Worm (Caenorhabditis elegans): ENCODE results near the gene F10G7.12.
A peak's percentile ranks its signal among the peaks of the same experiment; 100 is the strongest.

The F10G7.12 gene

ce11 chrII:4689477-4689876, at the start of gene F10G7.12:
TSS of gene F10G7.12 (plus strand) at chrII:4689777.
- TF ChIP-seq attf-5 (GFP tag; optimal IDR thresholded peaks at IDR 0.05) (no peak), ztf-6 (GFP tag; IDR thresholded peaks at IDR 0.05) (no peak), rcor-1 (GFP tag; IDR thresholded peaks at IDR 0.05) (no peak), F57A8.1 (GFP tag; optimal IDR thresholded peaks at IDR 0.05) (no peak), zfh-2 (GFP tag; conservative IDR thresholded peaks at IDR 0.05) (no peak), ceh-27 (GFP tag; optimal IDR thresholded peaks at IDR 0.05) (no peak), F23B12.7 (tag; optimal IDR thresholded peaks at IDR 0.05; ENCODE audit: insufficient read depth) (no peak), F33H1.4 (GFP tag; IDR thresholded peaks at IDR 0.05) (no peak), die-1 (tag; optimal IDR thresholded peaks at IDR 0.05) (no peak), ama-1 (optimal IDR thresholded peaks at IDR 0.05) (no peak), ama-1 (GFP tag; optimal IDR thresholded peaks at IDR 0.05) (no peak), F39B2.1 (GFP tag; IDR thresholded peaks at IDR 0.05) (no peak), F57C9.4 (tag; optimal IDR thresholded peaks at IDR 0.05) (no peak), nhr-120 (GFP tag; IDR thresholded peaks at IDR 0.05) (no peak), C17E4.6 (GFP tag; IDR thresholded peaks at IDR 0.05) (no peak), lin-54 (GFP tag; optimal IDR thresholded peaks at IDR 0.05) (no peak), rec-8 (tag; optimal IDR thresholded peaks at IDR 0.05) (no peak), lag-1 (GFP tag; IDR thresholded peaks at IDR 0.05) (no peak), B0019.2 (GFP tag; conservative IDR thresholded peaks at IDR 0.05) (no peak), Y95B8A.8 (GFP tag; IDR thresholded peaks at IDR 0.05) (no peak)

ce11 chrII:4640748-4641147, 48.8 kb upstream of the F10G7.12 start:
- TF ChIP-seq hlh-12 (tag; optimal IDR thresholded peaks at IDR 0.05) (no peak), egl-44 (GFP tag; IDR thresholded peaks at IDR 0.05) (no peak), F10E7.11 (tag; optimal IDR thresholded peaks at IDR 0.05) (no peak), ztf-6 (GFP tag; IDR thresholded peaks at IDR 0.05) (no peak), fkh-3 (tag; optimal IDR thresholded peaks at IDR 0.05) (no peak), Y56A3A.18 (GFP tag; IDR thresholded peaks at IDR 0.05) (no peak), mcd-1 (GFP tag; IDR thresholded peaks at IDR 0.05) (no peak), rec-8 (tag; optimal IDR thresholded peaks at IDR 0.05) (no peak), ztf-18 (tag; optimal IDR thresholded peaks at IDR 0.05) (no peak), lsl-1 (GFP tag; optimal IDR thresholded peaks at IDR 0.05) (no peak), ZK185.1 (tag; optimal IDR thresholded peaks at IDR 0.05; ENCODE audit: poor library complexity, severe bottlenecking) (no peak), nhr-90 (tag; optimal IDR thresholded peaks at IDR 0.05) (no peak), K12H6.12 (tag; optimal IDR thresholded peaks at IDR 0.05) (no peak), mes-4 (tag; optimal IDR thresholded peaks at IDR 0.05) (no peak), aptf-2 (GFP tag; conservative IDR thresholded peaks at IDR 0.05) (no peak)

ce11 chrII:4648785-4649184, 40.8 kb upstream of the F10G7.12 start, which contains the start of gene lgc-27:
TSS of gene lgc-27 (plus strand) at chrII:4649085.
- TF ChIP-seq madf-3 (GFP tag; IDR thresholded peaks at IDR 0.05) = 0 out of 2 replicates have a peak, but pooled peaks have one; percentile 8
- no peak for TF ChIP-seq atf-7 (tag; optimal IDR thresholded peaks at IDR 0.05)
- TF ChIP-seq lin-35 (GFP tag; optimal IDR thresholded peaks at IDR 0.05) = no peak

ce11 chrII:4650072-4650471, 39.5 kb upstream of the F10G7.12 start:
- TF ChIP-seq ztf-25 (GFP tag; IDR thresholded peaks at IDR 0.05) (no peak), nfya-2 (GFP tag; IDR thresholded peaks at IDR 0.05) (no peak), let-526 (GFP tag; IDR thresholded peaks at IDR 0.05) (no peak), sdz-38 (tag; optimal IDR thresholded peaks at IDR 0.05) (no peak), ztf-28 (GFP tag; IDR thresholded peaks at IDR 0.05) (no peak), athp-1 (tag; optimal IDR thresholded peaks at IDR 0.05) (no peak), rpc-1 (optimal IDR thresholded peaks at IDR 0.05) (no peak), rpc-1 (tag; optimal IDR thresholded peaks at IDR 0.05) (no peak), hsf-1 (GFP tag; IDR thresholded peaks at IDR 0.05) (no peak), let-607 (tag; optimal IDR thresholded peaks at IDR 0.05) (no peak), snpc-1.1 (tag; optimal IDR thresholded peaks at IDR 0.05; ENCODE audit: insufficient read depth) (no peak), F57A8.1 (GFP tag; optimal IDR thresholded peaks at IDR 0.05) (no peak), rec-8 (tag; optimal IDR thresholded peaks at IDR 0.05) (no peak)
